Worm (Caenorhabditis elegans) whole organism, L1 larva: ENCODE data around the gene C03A3.3.

Experiments
- C16A3.4 ChIP-seq: fragments of 150-350 bp; optimal IDR thresholded peaks from 2 replicates; lab custom pipeline; 2014; ENCODE audit warnings: missing biosample characterization, missing genetic modification characterization
- C34B4.2 ChIP-seq: sonication (generic microtip); optimal IDR thresholded peaks from 2 replicates; lab custom pipeline; 2017; ENCODE audit warnings: mild to moderate bottlenecking, missing genetic modification characterization, missing compliant biosample characterization
- F16B12.6 ChIP-seq: fragments of 150-350 bp; optimal IDR thresholded peaks from 2 replicates; lab custom pipeline; 2014; ENCODE audit warnings: missing biosample characterization, missing genetic modification characterization
- alr-1 ChIP-seq: fragments of 200-800 bp; sonication (Bioruptor generic); optimal IDR thresholded peaks from 2 replicates; lab custom pipeline; 2018; ENCODE audit warnings: borderline replicate concordance, mild to moderate bottlenecking, missing genetic modification characterization, missing compliant biosample characterization
- aly-2 ChIP-seq: fragments of 150-350 bp; optimal IDR thresholded peaks from 2 replicates; lab custom pipeline; 2014; ENCODE audit warnings: missing biosample characterization, missing genetic modification characterization
- blmp-1 ChIP-seq: fragments of 150-350 bp; optimal IDR thresholded peaks from 2 replicates; lab custom pipeline; 2014; ENCODE audit warnings: missing biosample characterization, missing genetic modification characterization
- ceh-82 ChIP-seq, 3 experiments: fragments of 150-350 bp in 1 of 3; sonication (generic microtip) in 2 of 3; optimal IDR thresholded peaks; 2 replicates each; lab custom pipeline; 2014 to 2017; ENCODE audit warnings: missing biosample characterization in 3 of 3, missing genetic modification characterization in 3 of 3
- ceh-88 ChIP-seq: fragments of 200-800 bp; sonication (Bioruptor generic); IDR thresholded peaks from 2 replicates; pipeline ENCODE4 v1.3.6; 2022; ENCODE audit warnings: missing genetic modification characterization, missing compliant biosample characterization
- dsc-1 ChIP-seq: sonication (generic microtip); optimal IDR thresholded peaks from 2 replicates; lab custom pipeline; 2016; ENCODE audit warnings: mild to moderate bottlenecking, missing genetic modification characterization, missing compliant biosample characterization
- efl-1 ChIP-seq, 4 experiments: fragments of 150-350 bp; optimal IDR thresholded peaks in 3 of 4; peaks in 1 of 4; 1 replicate in 1 of 4; 2 replicates in 3 of 4; lab custom pipeline; 2014; ENCODE audit warnings: missing biosample characterization in 2 of 4, missing genetic modification characterization in 2 of 4, missing genetic modification reagents in 2 of 4
- efl-3 ChIP-seq: fragments of 200-800 bp; sonication (Bioruptor generic); optimal IDR thresholded peaks from 2 replicates; lab custom pipeline; 2018; ENCODE audit warnings: mild to moderate bottlenecking, missing genetic modification characterization, missing compliant biosample characterization
- egl-13 ChIP-seq: sonication (generic microtip); optimal IDR thresholded peaks from 2 replicates; lab custom pipeline; 2016; ENCODE audit warnings: missing genotype, missing genetic modification reagents, missing genetic modification characterization, missing compliant biosample characterization
- egl-27 ChIP-seq, 2 experiments: fragments of 150-350 bp in 1 of 2; sonication (generic microtip); optimal IDR thresholded peaks; 3 replicates each; lab custom pipeline; 2017 to 2018; ENCODE audit warnings: missing biosample characterization in 2 of 2, missing genetic modification characterization in 2 of 2, missing genetic modification reagents in 2 of 2
- elt-2 ChIP-seq: sonication (generic microtip); optimal IDR thresholded peaks from 2 replicates; lab custom pipeline; 2016; ENCODE audit warnings: missing genetic modification characterization, mild to moderate bottlenecking, inconsistent platforms, missing compliant biosample characterization, missing genetic modification reagents
- elt-3 ChIP-seq, 6 experiments: fragments of 150-350 bp in 1 of 6; sonication (generic microtip); optimal IDR thresholded peaks; 2 replicates each; lab custom pipeline; 2017 to 2018; ENCODE audit warnings: missing biosample characterization in 6 of 6, missing genetic modification characterization in 6 of 6, inconsistent platforms in 1 of 6
- hlh-4 ChIP-seq: sonication (generic microtip); optimal IDR thresholded peaks from 2 replicates; lab custom pipeline; 2016; ENCODE audit warnings: mild to moderate bottlenecking, missing genetic modification characterization, missing compliant biosample characterization
- isw-1 ChIP-seq: fragments of 200-800 bp; sonication (Bioruptor generic); IDR thresholded peaks from 2 replicates; pipeline ENCODE4 v1.3.6; 2022; ENCODE audit warnings: missing genetic modification characterization, missing compliant biosample characterization
- lin-13 ChIP-seq: fragments of 150-350 bp; optimal IDR thresholded peaks from 2 replicates; lab custom pipeline; 2014; ENCODE audit warnings: missing biosample characterization, missing genetic modification reagents, missing genetic modification characterization
- lin-14 ChIP-seq: fragments of 200-800 bp; sonication (Bioruptor generic); optimal IDR thresholded peaks from 2 replicates; lab custom pipeline; 2018; ENCODE audit warnings: mild to moderate bottlenecking, missing genetic modification characterization, moderate library complexity, missing compliant biosample characterization
- lin-15B ChIP-seq: fragments of 150-350 bp; sonication (generic microtip); optimal IDR thresholded peaks from 3 replicates; lab custom pipeline; 2014; ENCODE audit warnings: missing biosample characterization, missing genetic modification characterization
- lin-39 ChIP-seq: fragments of 150-350 bp; optimal IDR thresholded peaks from 2 replicates; lab custom pipeline; 2014; ENCODE audit warnings: missing biosample characterization, missing genetic modification reagents, missing genetic modification characterization
- lir-3 ChIP-seq: sonication (generic microtip); optimal IDR thresholded peaks from 2 replicates; lab custom pipeline; 2016; ENCODE audit warnings: mild to moderate bottlenecking, missing genetic modification characterization, moderate library complexity, missing compliant biosample characterization; ENCODE audit not compliant: poor library complexity
- mab-9 ChIP-seq: fragments of 200-800 bp; sonication (Bioruptor generic); IDR thresholded peaks from 2 replicates; pipeline ENCODE4 v1.3.6; 2022; ENCODE audit warnings: missing genetic modification reagents, missing genetic modification characterization, missing compliant biosample characterization
- mef-2 ChIP-seq: fragments of 150-350 bp; optimal IDR thresholded peaks from 2 replicates; lab custom pipeline; 2014; ENCODE audit warnings: missing biosample characterization, missing genetic modification characterization
- mep-1 ChIP-seq: fragments of 150-350 bp; optimal IDR thresholded peaks from 2 replicates; lab custom pipeline; 2014; ENCODE audit warnings: missing biosample characterization, missing genetic modification characterization
- nhr-11 ChIP-seq: fragments of 150-350 bp; optimal IDR thresholded peaks from 2 replicates; lab custom pipeline; 2014; ENCODE audit warnings: missing biosample characterization, missing genetic modification characterization
- nhr-19 ChIP-seq: fragments of 200-800 bp; sonication (Bioruptor generic); conservative IDR thresholded peaks from 2 replicates; pipeline ENCODE4 v1.3.6; 2022; ENCODE audit warnings: missing genetic modification characterization, missing compliant biosample characterization
- nhr-20 ChIP-seq: sonication (generic microtip); optimal IDR thresholded peaks from 2 replicates; lab custom pipeline; 2016; ENCODE audit warnings: mild to moderate bottlenecking, missing genetic modification characterization, missing compliant biosample characterization
- nhr-237 ChIP-seq: fragments of 150-350 bp; optimal IDR thresholded peaks from 2 replicates; lab custom pipeline; 2014; ENCODE audit warnings: missing biosample characterization, missing genetic modification characterization
- nhr-77 ChIP-seq: fragments of 150-350 bp; optimal IDR thresholded peaks from 2 replicates; lab custom pipeline; 2014; ENCODE audit warnings: missing biosample characterization, missing genetic modification characterization
- nhr-85 ChIP-seq: sonication (generic microtip); peaks from one replicate; lab custom pipeline; 2016; ENCODE audit warnings: missing genetic modification characterization, inconsistent platforms, missing compliant biosample characterization
- rnt-1 ChIP-seq: sonication (generic microtip); optimal IDR thresholded peaks from 2 replicates; lab custom pipeline; 2016; ENCODE audit warnings: mild to moderate bottlenecking, missing genetic modification characterization, moderate library complexity, missing compliant biosample characterization
- skn-1 ChIP-seq: fragments of 150-350 bp; optimal IDR thresholded peaks from 2 replicates; lab custom pipeline; 2014; ENCODE audit warnings: missing biosample characterization, missing genetic modification characterization
- snpc-4 ChIP-seq: fragments of 150-350 bp; optimal IDR thresholded peaks from 2 replicates; lab custom pipeline; 2014; ENCODE audit warnings: missing biosample characterization, missing genetic modification characterization
- sox-4 ChIP-seq: sonication (generic microtip); optimal IDR thresholded peaks from 2 replicates; lab custom pipeline; 2016; ENCODE audit warnings: missing genetic modification characterization, missing compliant biosample characterization
- sptf-1 ChIP-seq: fragments of 150-350 bp; optimal IDR thresholded peaks from 2 replicates; lab custom pipeline; 2014; ENCODE audit warnings: missing biosample characterization, missing genetic modification characterization
- tbx-2 ChIP-seq: sonication (generic microtip); optimal IDR thresholded peaks from 2 replicates; lab custom pipeline; 2016; ENCODE audit warnings: missing genetic modification characterization, missing compliant biosample characterization
- unc-86 ChIP-seq: sonication (generic microtip); optimal IDR thresholded peaks from 2 replicates; lab custom pipeline; 2016; ENCODE audit warnings: missing genetic modification characterization, missing compliant biosample characterization
- unc-98 ChIP-seq: fragments of 200-800 bp; sonication (Bioruptor generic); IDR thresholded peaks from 2 replicates; pipeline ENCODE4 v1.3.6; 2022; ENCODE audit warnings: missing genetic modification characterization, missing compliant biosample characterization
- vab-15 ChIP-seq: sonication (generic microtip); optimal IDR thresholded peaks from 2 replicates; lab custom pipeline; 2017; ENCODE audit warnings: missing genotype, mild to moderate bottlenecking, missing genetic modification characterization, missing compliant biosample characterization
- xbp-1 ChIP-seq: sonication (generic microtip); optimal IDR thresholded peaks from 2 replicates; lab custom pipeline; 2016; ENCODE audit warnings: missing genetic modification characterization, missing compliant biosample characterization
- zag-1 ChIP-seq: fragments of 150-350 bp; optimal IDR thresholded peaks from 2 replicates; lab custom pipeline; 2014; ENCODE audit warnings: missing biosample characterization, missing genetic modification characterization
- zip-4 ChIP-seq: fragments of 200-800 bp; sonication (Bioruptor generic); optimal IDR thresholded peaks from 2 replicates; lab custom pipeline; 2018; ENCODE audit warnings: mild to moderate bottlenecking, missing genetic modification characterization, moderate library complexity, missing compliant biosample characterization
- ztf-11 ChIP-seq, 2 experiments: sonication (generic microtip); optimal IDR thresholded peaks; 2 replicates each; lab custom pipeline; 2016 to 2017; ENCODE audit warnings: missing genetic modification characterization in 2 of 2, missing biosample characterization in 1 of 2, missing compliant biosample characterization in 1 of 2
- ztf-4 ChIP-seq: fragments of 150-350 bp; optimal IDR thresholded peaks from 2 replicates; lab custom pipeline; 2014; ENCODE audit warnings: missing biosample characterization, missing genetic modification characterization

C03A3.3 gene

DNA sequence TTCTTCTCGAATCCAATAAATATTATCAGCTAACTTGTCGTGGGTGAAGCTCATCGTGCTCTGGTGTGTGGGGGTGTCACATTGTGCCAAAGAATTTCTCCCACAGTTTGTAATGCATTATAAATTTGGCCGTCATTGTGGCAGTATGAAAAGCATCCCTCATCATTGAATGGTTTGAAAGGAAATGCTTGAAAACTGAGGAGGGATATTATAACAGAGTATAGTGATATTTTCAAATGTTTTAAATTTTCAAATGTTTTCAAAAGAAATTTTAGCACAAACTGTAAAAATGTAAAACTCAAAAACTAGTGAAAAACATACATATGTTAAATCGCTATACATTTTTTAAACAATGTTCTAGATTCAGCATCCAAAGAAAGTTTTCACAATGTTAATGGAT, at the start of gene C03A3.3:
C03A3.3 (minus strand) TSS at position 101 of the 400 bp plus-strand sequence.
- no peak for TF ChIP-seq vab-15 (tag; lab: Kevin White, UChicago)
- TF ChIP-seq snpc-4 (tag; lab: Kevin White, UChicago), result no peak
- no peak for TF ChIP-seq isw-1 (GFP tag; lab: Robert Waterston, UW)
- no peak for TF ChIP-seq ztf-4
- TF ChIP-seq ceh-82 (tag; optimal IDR thresholded peaks at IDR 0.05; lab: Kevin White, UChicago), result no peak
- TF ChIP-seq nhr-19, result no peak
- no peak for TF ChIP-seq skn-1 (tag; lab: Kevin White, UChicago)
- TF ChIP-seq lin-39 (tag; lab: Kevin White, UChicago), result no peak
- no peak for TF ChIP-seq aly-2 (tag; lab: Kevin White, UChicago)
- TF ChIP-seq lir-3 (tag; lab: Kevin White, UChicago), result no peak
- TF ChIP-seq lin-13 (GFP tag; lab: Kevin White, UChicago), result no peak
- TF ChIP-seq mab-9 (GFP tag; lab: Robert Waterston, UW), result no peak

DNA sequence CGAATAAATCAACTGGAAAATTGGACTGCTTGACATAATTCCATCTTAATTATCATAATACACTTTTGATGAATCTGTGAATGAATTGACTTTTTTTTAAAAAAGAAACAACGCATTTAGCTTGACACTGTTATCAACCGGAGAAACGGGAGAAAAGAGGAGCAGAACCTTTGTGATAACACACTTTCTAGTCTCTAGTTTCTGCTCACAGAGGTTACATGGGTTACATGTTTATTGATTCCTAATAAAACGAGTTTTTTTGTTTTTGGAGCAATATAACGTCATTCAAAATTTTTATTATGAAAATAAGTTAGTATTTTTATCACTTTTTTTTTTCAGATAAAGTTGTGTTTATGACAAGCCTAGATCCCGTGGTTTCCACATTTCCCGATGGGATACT, 49.1 kb upstream of the C03A3.3 start, which contains the start of gene hizr-1:
hizr-1 (plus strand) TSS at position 340 of the 400 bp plus-strand sequence.
- no peak for TF ChIP-seq F16B12.6
- TF ChIP-seq xbp-1, result no peak
- TF ChIP-seq elt-2 (tag; lab: Kevin White, UChicago), result peak; percentile 12
- TF ChIP-seq unc-86 (tag; lab: Kevin White, UChicago), result no peak

DNA sequence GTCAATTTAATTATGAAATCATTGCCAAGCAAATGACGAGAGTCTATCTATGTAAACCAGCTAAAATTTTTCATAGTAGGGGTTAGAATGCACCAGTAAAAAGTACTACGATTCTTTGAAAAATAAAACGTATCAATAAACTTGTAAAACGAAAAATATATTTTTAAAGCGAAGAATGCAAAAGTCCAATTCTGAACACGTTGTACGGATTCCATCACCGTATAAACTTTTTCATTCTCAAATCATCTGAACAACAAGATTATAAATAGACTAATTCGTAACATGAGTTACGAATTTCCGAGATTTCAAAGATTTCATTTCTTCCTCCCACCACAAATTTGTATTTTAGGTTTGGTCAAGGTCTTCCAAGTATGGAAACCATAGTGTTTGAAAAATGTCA, 47.9 kb upstream of the C03A3.3 start, which contains the start of gene nlp-57:
nlp-57 (plus strand) TSS at position 301 of the 400 bp plus-strand sequence.
- TF ChIP-seq mef-2 (tag; lab: Kevin White, UChicago), result no peak
- TF ChIP-seq zag-1 (tag; lab: Kevin White, UChicago), result no peak
- TF ChIP-seq lir-3 (tag; lab: Kevin White, UChicago), result no peak
- no peak for TF ChIP-seq dsc-1 (tag; lab: Kevin White, UChicago)
- TF ChIP-seq nhr-11 (tag; lab: Kevin White, UChicago), result no peak
- no peak for TF ChIP-seq alr-1 (tag; lab: Kevin White, UChicago)
- TF ChIP-seq C16A3.4 (tag; lab: Kevin White, UChicago), result no peak
- TF ChIP-seq blmp-1 (tag; lab: Kevin White, UChicago), result no peak
- TF ChIP-seq ztf-11 (tag; optimal IDR thresholded peaks at IDR 0.05; lab: Kevin White, UChicago), result no peak
- no peak for TF ChIP-seq lin-15B (tag; lab: Kevin White, UChicago)
- no peak for TF ChIP-seq mep-1
- TF ChIP-seq C34B4.2 (tag; lab: Kevin White, UChicago), result no peak
- TF ChIP-seq ztf-4, result no peak
- TF ChIP-seq nhr-237 (tag; lab: Kevin White, UChicago), result no peak
- TF ChIP-seq unc-98, result no peak
- no peak for TF ChIP-seq nhr-19
- no peak for TF ChIP-seq ceh-88
- TF ChIP-seq, all 84 proteins: peak for 0

DNA sequence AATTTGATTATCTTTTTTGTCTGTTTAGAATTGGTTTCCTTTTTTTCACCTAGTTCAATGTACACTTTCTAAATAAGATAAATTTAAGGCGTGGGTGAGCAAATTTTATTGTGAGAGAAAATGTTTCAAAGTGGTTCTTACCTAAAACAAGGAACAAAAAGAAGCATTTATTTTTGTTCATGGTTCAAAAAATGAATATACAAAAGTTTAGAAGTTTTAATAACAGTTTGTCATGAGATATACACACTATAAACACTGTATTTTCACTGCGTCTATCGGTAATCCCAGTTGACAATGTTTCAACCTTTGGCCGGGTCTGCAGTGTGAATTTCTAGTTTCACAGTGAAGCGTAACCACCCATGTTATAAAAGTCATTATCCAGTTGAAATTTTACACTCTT, 46.5 kb upstream of the C03A3.3 start, which contains the start of gene F08G12.11:
F08G12.11 (minus strand) TSS at position 181 of the 400 bp plus-strand sequence.
- TF ChIP-seq sox-4, result no peak
- peak; percentile 43 for TF ChIP-seq tbx-2

DNA sequence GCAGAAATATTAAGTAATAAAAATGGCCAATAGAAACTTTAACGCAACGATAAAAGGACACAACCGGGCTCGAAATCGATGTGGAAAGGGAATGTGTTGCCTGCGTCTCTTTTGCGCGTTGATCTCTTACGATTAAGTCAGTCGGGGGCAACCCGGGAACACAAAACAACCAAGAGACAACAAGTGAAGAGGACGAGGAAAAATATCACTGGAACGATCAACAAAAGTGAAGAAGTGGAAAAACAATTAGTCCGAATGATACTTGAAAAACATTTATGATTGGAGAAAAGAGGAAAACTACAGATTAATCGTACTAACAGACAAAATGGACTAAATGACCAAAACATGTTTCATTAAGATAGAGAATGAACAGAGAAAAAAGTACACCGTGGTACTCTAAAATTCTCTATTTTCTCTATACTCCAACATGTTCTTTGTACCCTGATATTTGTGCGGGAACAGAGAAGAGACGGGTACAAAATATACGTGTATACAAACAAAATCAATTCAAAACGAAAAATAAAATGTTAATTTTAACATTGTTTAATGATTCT, 41.5 kb upstream of the C03A3.3 start, which contains the start of gene F08G12.5:
F08G12.5 (minus strand) TSS at position 1 of the 554 bp plus-strand sequence.
- TF ChIP-seq rnt-1, result no peak
- TF ChIP-seq nhr-77, result no peak
- TF ChIP-seq sptf-1 (tag; lab: Kevin White, UChicago), result no peak
- no peak for TF ChIP-seq egl-13
- TF ChIP-seq nhr-85, result peak; percentile 74
- peak in 1 of 6 experiments; percentile 29 for TF ChIP-seq elt-3 (tag; optimal IDR thresholded peaks at IDR 0.05; lab: Kevin White, UChicago)
- TF ChIP-seq egl-27 (tag; optimal IDR thresholded peaks at IDR 0.05; lab: Kevin White, UChicago), result no peak
- no peak for TF ChIP-seq hlh-4
- peak; percentile 34 for TF ChIP-seq lin-14 (GFP tag; lab: Kevin White, UChicago)
- peak; percentile 43 for TF ChIP-seq blmp-1 (tag; lab: Kevin White, UChicago)
- TF ChIP-seq lir-3 (tag; lab: Kevin White, UChicago), result no peak
- no peak for TF ChIP-seq zag-1 (tag; lab: Kevin White, UChicago)
- TF ChIP-seq efl-3 (GFP tag; lab: Kevin White, UChicago), result no peak
- TF ChIP-seq C16A3.4 (tag; lab: Kevin White, UChicago), result no peak
- TF ChIP-seq efl-1 (optimal IDR thresholded peaks at IDR 0.05; lab: Kevin White, UChicago), result no peak
- peak in 1 of 2 experiments; percentile 63 for TF ChIP-seq efl-1 (GFP tag; optimal IDR thresholded peaks at IDR 0.05 in 1 of 2; lab: Kevin White, UChicago)
- no peak for TF ChIP-seq zip-4 (GFP tag; lab: Kevin White, UChicago)
- TF ChIP-seq nhr-20 (tag; lab: Kevin White, UChicago), result peak; percentile 35
- no peak for TF ChIP-seq elt-2 (tag; lab: Kevin White, UChicago)
